Fruit fly (Drosophila melanogaster) whole organism, embryonic: ENCODE data around the gene Nup358.

ENCODE experiments used
- Aef1 ChIP-seq: fragments of 200-800 bp; sonication (Bioruptor generic); IDR thresholded peaks from 3 replicates; pipeline ENCODE4 v1.3.6; 2022; ENCODE audit warnings: missing biosample characterization, missing genetic modification characterization
- CG10543 ChIP-seq: fragments of 200-800 bp; sonication (Bioruptor generic); optimal IDR thresholded peaks from 3 replicates; lab custom pipeline; 2017; ENCODE audit warnings: missing biosample characterization, mild to moderate bottlenecking, missing genetic modification characterization, moderate library complexity
- CG10979 ChIP-seq: fragments of 200-800 bp; sonication (Bioruptor generic); optimal IDR thresholded peaks from 2 replicates; lab custom pipeline; 2018; ENCODE audit warnings: missing biosample characterization, mild to moderate bottlenecking, missing genetic modification characterization, moderate library complexity
- CG11695 ChIP-seq: fragments of 200-800 bp; sonication (Bioruptor generic); IDR thresholded peaks from 3 replicates; pipeline ENCODE4 v1.3.6; 2022; ENCODE audit warnings: missing biosample characterization, missing genetic modification characterization
- CG11696 ChIP-seq: fragments of 200-800 bp; sonication (Bioruptor generic); IDR thresholded peaks from 2 replicates; pipeline ENCODE4 v1.3.6; 2022; ENCODE audit warnings: missing biosample characterization, missing genetic modification characterization
- CG13424 ChIP-seq: fragments of 200-800 bp; sonication (Bioruptor generic); optimal IDR thresholded peaks from 2 replicates; lab custom pipeline; 2019; ENCODE audit warnings: missing biosample characterization, mild to moderate bottlenecking, missing genetic modification characterization, moderate library complexity
- CG14050 ChIP-seq: fragments of 200-800 bp; sonication (Bioruptor generic); IDR thresholded peaks from 3 replicates; pipeline ENCODE4 v1.3.6; 2022; ENCODE audit warnings: missing biosample characterization, missing genetic modification characterization
- CG15479 ChIP-seq: fragments of 200-800 bp; sonication (Bioruptor generic); optimal IDR thresholded peaks from 3 replicates; lab custom pipeline; 2019; ENCODE audit warnings: missing biosample characterization, mild to moderate bottlenecking, missing genetic modification characterization, moderate library complexity
- CG17385 ChIP-seq: fragments of 200-800 bp; sonication (Bioruptor generic); optimal IDR thresholded peaks from 3 replicates; lab custom pipeline; 2018; ENCODE audit warnings: missing biosample characterization, mild to moderate bottlenecking, missing genetic modification characterization
- CG17912 ChIP-seq: fragments of 200-800 bp; sonication (Bioruptor generic); optimal IDR thresholded peaks from 2 replicates; lab custom pipeline; 2018; ENCODE audit warnings: missing biosample characterization, mild to moderate bottlenecking, missing genetic modification characterization
- CG18262 ChIP-seq: fragments of 200-800 bp; optimal IDR thresholded peaks from 3 replicates; lab custom pipeline; 2019; ENCODE audit warnings: missing biosample characterization, mild to moderate bottlenecking, missing genetic modification characterization, moderate library complexity
- CG30020 ChIP-seq: fragments of 200-800 bp; optimal IDR thresholded peaks from 2 replicates; lab custom pipeline; 2019; ENCODE audit warnings: missing biosample characterization, mild to moderate bottlenecking, missing genetic modification characterization, moderate library complexity
- CG8290 ChIP-seq, 3 experiments: fragments of 200-800 bp; sonication (Bioruptor generic); optimal IDR thresholded peaks; 2 replicates each; lab custom pipeline; 2016 to 2019; ENCODE audit warnings: missing biosample characterization in 3 of 3, missing genetic modification characterization in 3 of 3, mild to moderate bottlenecking in 2 of 3, moderate library complexity in 1 of 3
- CG8359 ChIP-seq: fragments of 200-800 bp; sonication (Bioruptor generic); optimal IDR thresholded peaks from 2 replicates; lab custom pipeline; 2017; ENCODE audit warnings: missing biosample characterization, mild to moderate bottlenecking, missing genetic modification characterization, borderline replicate concordance
- CG9817 ChIP-seq: fragments of 200-800 bp; sonication (Bioruptor generic); optimal IDR thresholded peaks from 2 replicates; lab custom pipeline; 2018; ENCODE audit warnings: missing biosample characterization, mild to moderate bottlenecking, missing genetic modification characterization, moderate library complexity
- Dref ChIP-seq: fragments of 200-800 bp; sonication (Bioruptor generic); IDR thresholded peaks from 2 replicates; pipeline ENCODE4 v1.3.6; 2022; ENCODE audit warnings: missing biosample characterization, missing genetic modification characterization
- Fer3 ChIP-seq: fragments of 200-800 bp; sonication (Bioruptor generic); optimal IDR thresholded peaks from 2 replicates; lab custom pipeline; 2018; ENCODE audit warnings: missing biosample characterization, mild to moderate bottlenecking, missing genetic modification characterization, moderate library complexity
- HLH4C ChIP-seq: fragments of 200-800 bp; sonication (Bioruptor generic); IDR thresholded peaks from 3 replicates; pipeline ENCODE4 v1.3.6; 2022; ENCODE audit warnings: missing biosample characterization, missing genetic modification characterization; ENCODE audit not compliant: partially characterized antibody
- Hey ChIP-seq: fragments of 200-800 bp; sonication (Bioruptor generic); optimal IDR thresholded peaks from 3 replicates; lab custom pipeline; 2018; ENCODE audit warnings: missing biosample characterization, mild to moderate bottlenecking, missing genetic modification characterization
- HmgD ChIP-seq: fragments of 200-800 bp; sonication (Bioruptor generic); optimal IDR thresholded peaks from 3 replicates; lab custom pipeline; 2016; ENCODE audit warnings: missing biosample characterization, missing genetic modification characterization
- Hmr ChIP-seq: fragments of 200-800 bp; sonication (Bioruptor generic); optimal IDR thresholded peaks from 3 replicates; lab custom pipeline; 2017; ENCODE audit warnings: mild to moderate bottlenecking, missing biosample characterization, missing genetic modification reagents, missing genetic modification characterization
- MTF-1 ChIP-seq: fragments of 200-800 bp; sonication (Bioruptor generic); optimal IDR thresholded peaks from 2 replicates; lab custom pipeline; 2018; ENCODE audit warnings: missing biosample characterization, mild to moderate bottlenecking, missing genetic modification characterization, borderline replicate concordance
- Meics ChIP-seq: fragments of 200-800 bp; sonication (Bioruptor generic); optimal IDR thresholded peaks from 2 replicates; lab custom pipeline; 2017; ENCODE audit warnings: missing biosample characterization, mild to moderate bottlenecking, missing genetic modification characterization
- Pdp1 ChIP-seq, 2 experiments: fragments of 200-800 bp; sonication (Bioruptor generic); optimal IDR thresholded peaks; 3 replicates each; lab custom pipeline; 2016; ENCODE audit warnings: missing biosample characterization in 2 of 2, missing genetic modification characterization in 2 of 2, mild to moderate bottlenecking in 1 of 2, moderate library complexity in 1 of 2
- Sox102F ChIP-seq: fragments of 200-800 bp; sonication (Bioruptor generic); optimal IDR thresholded peaks from 2 replicates; lab custom pipeline; 2018; ENCODE audit warnings: missing biosample characterization, mild to moderate bottlenecking, missing genetic modification characterization, moderate library complexity
- Vsx1 ChIP-seq: fragments of 200-800 bp; sonication (Bioruptor generic); optimal IDR thresholded peaks from 2 replicates; lab custom pipeline; 2017; ENCODE audit warnings: missing biosample characterization, mild to moderate bottlenecking, missing genetic modification characterization, missing genetic modification reagents
- caup ChIP-seq: fragments of 200-800 bp; sonication (Bioruptor generic); optimal IDR thresholded peaks from 3 replicates; lab custom pipeline; 2017; ENCODE audit warnings: missing biosample characterization, mild to moderate bottlenecking, missing genetic modification characterization, moderate library complexity; ENCODE audit not compliant: severe bottlenecking
- chif ChIP-seq, 2 experiments: fragments of 200-800 bp; sonication (Bioruptor generic); optimal IDR thresholded peaks; 3 replicates each; lab custom pipeline; 2016; ENCODE audit warnings: missing biosample characterization in 2 of 2, missing genetic modification characterization in 2 of 2
- disco-r ChIP-seq: fragments of 200-800 bp; sonication (Bioruptor generic); optimal IDR thresholded peaks from 2 replicates; lab custom pipeline; 2016; ENCODE audit warnings: missing biosample characterization, missing genetic modification characterization
- dm ChIP-seq: fragments of 200-800 bp; sonication (Bioruptor generic); optimal IDR thresholded peaks from 3 replicates; lab custom pipeline; 2016; ENCODE audit warnings: missing biosample characterization, missing genetic modification characterization
- eve ChIP-seq, 2 experiments: fragments of >200 bp; optimal IDR thresholded peaks; 2 replicates each; lab custom pipeline; 2017; ENCODE audit warnings: missing biosample characterization in 2 of 2, missing genetic modification characterization in 2 of 2
- fd3F ChIP-seq: fragments of 200-800 bp; sonication (Bioruptor generic); optimal IDR thresholded peaks from 2 replicates; lab custom pipeline; 2018; ENCODE audit warnings: missing biosample characterization, mild to moderate bottlenecking, missing genetic modification characterization, moderate library complexity
- fd96Cb ChIP-seq: fragments of 200-800 bp; sonication (Bioruptor generic); optimal IDR thresholded peaks from 2 replicates; lab custom pipeline; 2018; ENCODE audit warnings: missing biosample characterization, mild to moderate bottlenecking, missing genetic modification characterization, moderate library complexity
- gcm ChIP-seq: fragments of 200-800 bp; sonication (Bioruptor generic); optimal IDR thresholded peaks from 2 replicates; lab custom pipeline; 2019; ENCODE audit warnings: missing biosample characterization, mild to moderate bottlenecking, missing genetic modification characterization, moderate library complexity
- gcm2 ChIP-seq: fragments of 200-800 bp; sonication (Bioruptor generic); optimal IDR thresholded peaks from 2 replicates; lab custom pipeline; 2016; ENCODE audit warnings: missing biosample characterization, missing genetic modification characterization
- h ChIP-seq: fragments of >200 bp; optimal IDR thresholded peaks from 2 replicates; lab custom pipeline; 2017
- hb ChIP-seq: fragments of 200-800 bp; sonication (Bioruptor generic); IDR thresholded peaks from 3 replicates; pipeline ENCODE4 v1.3.6; 2022; ENCODE audit warnings: missing biosample characterization, missing genetic modification characterization; ENCODE audit not compliant: partially characterized antibody
- inv ChIP-seq: fragments of 200-800 bp; sonication (Bioruptor generic); IDR thresholded peaks from 2 replicates; pipeline ENCODE4 v1.3.6; 2022; ENCODE audit warnings: missing biosample characterization, missing genetic modification characterization; ENCODE audit not compliant: partially characterized antibody
- lab ChIP-seq: fragments of 200-800 bp; sonication (Bioruptor generic); optimal IDR thresholded peaks from 3 replicates; lab custom pipeline; 2017; ENCODE audit warnings: missing biosample characterization, missing genetic modification characterization, mild to moderate bottlenecking, moderate library complexity, missing genetic modification reagents
- oc ChIP-seq: fragments of 200-800 bp; sonication (Bioruptor generic); optimal IDR thresholded peaks from 2 replicates; lab custom pipeline; 2018; ENCODE audit warnings: missing biosample characterization, mild to moderate bottlenecking, missing genetic modification characterization, moderate library complexity
- odd ChIP-seq: fragments of 200-800 bp; sonication (Bioruptor generic); optimal IDR thresholded peaks from 2 replicates; lab custom pipeline; 2017; ENCODE audit warnings: missing biosample characterization, mild to moderate bottlenecking, missing genetic modification characterization
- run ChIP-seq: fragments of 200-800 bp; sonication (Bioruptor generic); optimal IDR thresholded peaks from 3 replicates; lab custom pipeline; 2018; ENCODE audit warnings: missing biosample characterization, mild to moderate bottlenecking, missing genetic modification characterization
- salm ChIP-seq: fragments of 200-800 bp; sonication (Bioruptor generic); optimal IDR thresholded peaks from 2 replicates; lab custom pipeline; 2018; ENCODE audit warnings: missing biosample characterization, mild to moderate bottlenecking, missing genetic modification characterization
- sd ChIP-seq: fragments of 200-800 bp; sonication (Bioruptor generic); optimal IDR thresholded peaks from 3 replicates; lab custom pipeline; 2018; ENCODE audit warnings: missing biosample characterization, mild to moderate bottlenecking, missing genetic modification characterization, moderate library complexity
- toy ChIP-seq: fragments of 200-800 bp; sonication (Bioruptor generic); IDR thresholded peaks from 2 replicates; pipeline ENCODE4 v1.3.6; 2022; ENCODE audit warnings: missing biosample characterization, missing genetic modification characterization
- zen2 ChIP-seq: fragments of 200-800 bp; sonication (Bioruptor generic); IDR thresholded peaks from 3 replicates; pipeline ENCODE4 v1.3.6; 2022; ENCODE audit warnings: missing biosample characterization, missing genetic modification characterization; ENCODE audit not compliant: partially characterized antibody

Nup358 gene

dm6 chr3R:25279796-25280350 lies 30.7 kb downstream of the Nup358 start, which contains the start of gene CG10514 (continued):
- TF ChIP-seq gcm2 (no peak), eve (GFP tag; optimal IDR thresholded peaks at IDR 0.05; lab: Kevin White, UChicago) (no peak), dm (GFP tag; lab: Kevin White, UChicago) (no peak), inv (GFP tag; lab: Robert Waterston, UW) (no peak), Dref (GFP tag; lab: Robert Waterston, UW) (no peak), HLH4C (GFP tag; lab: Robert Waterston, UW) (no peak), MTF-1 (GFP tag; lab: Kevin White, UChicago) (peak; percentile 60), zen2 (GFP tag; lab: Robert Waterston, UW) (no peak), hb (GFP tag; lab: Robert Waterston, UW) (no peak), toy (GFP tag; lab: Robert Waterston, UW) (no peak), caup (GFP tag; lab: Kevin White, UChicago) (no peak), Aef1 (GFP tag; lab: Robert Waterston, UW) (no peak), HmgD (GFP tag; lab: Kevin White, UChicago) (no peak), CG8290 (GFP tag; optimal IDR thresholded peaks at IDR 0.05; lab: Kevin White, UChicago) (no peak), CG8290 (tag; optimal IDR thresholded peaks at IDR 0.05; lab: Kevin White, UChicago) (no peak), CG30020 (tag; lab: Kevin White, UChicago) (no peak), lab (GFP tag; lab: Kevin White, UChicago) (peak; percentile 24), Pdp1 (GFP tag; optimal IDR thresholded peaks at IDR 0.05; lab: Kevin White, UChicago) (no peak)

- TF ChIP-seq odd (peak; percentile 66), CG10979 (tag; lab: Kevin White, UChicago) (no peak), CG18262 (tag; lab: Kevin White, UChicago) (no peak), CG17912 (peak; percentile 73), disco-r (GFP tag; lab: Kevin White, UChicago) (no peak), CG8359 (peak; percentile 6), inv (GFP tag; lab: Robert Waterston, UW) (no peak), fd96Cb (no peak), salm (peak; percentile 16), CG17385 (peak; percentile 44), CG10543 (GFP tag; lab: Kevin White, UChicago) (peak; percentile 72), CG13424 (peak; percentile 52), CG11696 (GFP tag; lab: Robert Waterston, UW) (no peak), Vsx1 (GFP tag; lab: Kevin White, UChicago) (peak; percentile 45), CG15479 (GFP tag; lab: Kevin White, UChicago) (no peak), caup (GFP tag; lab: Kevin White, UChicago) (peak; percentile 58), CG9817 (tag; lab: Kevin White, UChicago) (peak; percentile 52), fd3F (GFP tag; lab: Kevin White, UChicago) (peak; percentile 28), Fer3 (tag; lab: Kevin White, UChicago) (peak; percentile 56), oc (no peak), gcm (GFP tag; lab: Kevin White, UChicago) (no peak), sd (tag; lab: Kevin White, UChicago) (peak; percentile 31), Hey (tag; lab: Kevin White, UChicago) (peak; percentile 53), CG14050 (0 out of 3 replicates have a peak, but pooled peaks have one; percentile 13), Sox102F (GFP tag; lab: Kevin White, UChicago) (peak; percentile 37), lab (GFP tag; lab: Kevin White, UChicago) (peak; percentile 83), CG11695 (GFP tag; lab: Robert Waterston, UW) (0 out of 3 replicates have a peak, but pooled peaks have one; percentile 20), run (tag; lab: Kevin White, UChicago) (no peak), h (no peak), Meics (GFP tag; lab: Kevin White, UChicago) (peak; percentile 55), Hmr (GFP tag; lab: Kevin White, UChicago) (peak; percentile 73), chif (GFP tag; optimal IDR thresholded peaks at IDR 0.05; lab: Kevin White, UChicago) (no peak)
These were observed 32.0 kb downstream of the Nup358 start, which contains the start of gene CG11892 for dm6 chr3R:25281165-25281564. TSS of gene CG11892 (plus strand) at chr3R:25281548.
